Fruit fly (Drosophila melanogaster): Measurements from ENCODE around the gene CG10098.

The CG10098 gene

dm6 chr3R:7105503-7106164, 18.7 kb upstream of the CG10098 start (continued):
- TF ChIP-seq Ssrp (tag; optimal IDR thresholded peaks at IDR 0.05) (no peak), jing (GFP tag; optimal IDR thresholded peaks at IDR 0.05) (no peak), Drgx (GFP tag; IDR thresholded peaks at IDR 0.05) (no peak), hth (optimal IDR thresholded peaks at IDR 0.05) (peak; percentile 62), gt (GFP tag; IDR thresholded peaks at IDR 0.05) (no peak), CG2199 (GFP tag; IDR thresholded peaks at IDR 0.05) (peak; percentile 85), CG10209 (GFP tag; optimal IDR thresholded peaks at IDR 0.05) (no peak), CG33557 (GFP tag; optimal IDR thresholded peaks at IDR 0.05) (no peak), CG9437 (GFP tag; optimal IDR thresholded peaks at IDR 0.05) (no peak), sob (GFP tag; IDR thresholded peaks at IDR 0.05) (no peak), lov (optimal IDR thresholded peaks at IDR 0.05) (no peak), lov (GFP tag; IDR thresholded peaks at IDR 0.05) (no peak), CG15479 (GFP tag; optimal IDR thresholded peaks at IDR 0.05) (no peak), esg (GFP tag; conservative IDR thresholded peaks at IDR 0.05) (no peak), Hr78 (GFP tag; optimal IDR thresholded peaks at IDR 0.05) (no peak), Med (GFP tag) (peak; percentile 9), HLHmδ (GFP tag; optimal IDR thresholded peaks at IDR 0.05) (no peak), caup (GFP tag; optimal IDR thresholded peaks at IDR 0.05; ENCODE audit: severe bottlenecking) (no peak), slp2 (GFP tag; optimal IDR thresholded peaks at IDR 0.05) (no peak), gcm (GFP tag; optimal IDR thresholded peaks at IDR 0.05) (no peak), CG13123 (GFP tag; optimal IDR thresholded peaks at IDR 0.05) (no peak), inv (GFP tag; IDR thresholded peaks at IDR 0.05; ENCODE audit: partially characterized antibody) (no peak), CG12942 (GFP tag; optimal IDR thresholded peaks at IDR 0.05) (no peak), eyg (GFP tag; optimal IDR thresholded peaks at IDR 0.05) (no peak), fd96Cb (tag; optimal IDR thresholded peaks at IDR 0.05) (no peak), CG17802 (tag; optimal IDR thresholded peaks at IDR 0.05) (no peak), salm (tag; optimal IDR thresholded peaks at IDR 0.05) (no peak), cad (GFP tag; optimal IDR thresholded peaks at IDR 0.05) (peak; percentile 49), CG10267 (tag; optimal IDR thresholded peaks at IDR 0.05) (no peak), kni (GFP tag; optimal IDR thresholded peaks at IDR 0.05) (peak; percentile 50), nmo (GFP tag; optimal IDR thresholded peaks at IDR 0.05) (no peak), CG18476 (GFP tag; optimal IDR thresholded peaks at IDR 0.05) (no peak), Atf-2 (GFP tag; optimal IDR thresholded peaks at IDR 0.05) (no peak), crol (GFP tag; IDR thresholded peaks at IDR 0.05) (peak; percentile 62; the same call in 1 of the 2 replicates), insv (GFP tag; optimal IDR thresholded peaks at IDR 0.05) (peak in 1 of 2 experiments; percentile 76), CG10565 (GFP tag; optimal IDR thresholded peaks at IDR 0.05) (no peak), Sox100B (GFP tag; optimal IDR thresholded peaks at IDR 0.05) (no peak), Chrac-16 (GFP tag; optimal IDR thresholded peaks at IDR 0.05) (no peak), disco-r (GFP tag; optimal IDR thresholded peaks at IDR 0.05) (no peak), zfh1 (GFP tag; IDR thresholded peaks at IDR 0.05) (no peak), Bdp1 (GFP tag; optimal IDR thresholded peaks at IDR 0.05) (no peak), HHEX (GFP tag; optimal IDR thresholded peaks at IDR 0.05) (no peak), CG17359 (tag; optimal IDR thresholded peaks at IDR 0.05) (no peak), tap (tag; optimal IDR thresholded peaks at IDR 0.05) (no peak), aop (GFP tag; IDR thresholded peaks at IDR 0.05) (no peak), MTF-1 (GFP tag; optimal IDR thresholded peaks at IDR 0.05; ENCODE audit: borderline replicate concordance) (no peak), oc (tag; optimal IDR thresholded peaks at IDR 0.05) (no peak), Oaz (GFP tag; IDR thresholded peaks at IDR 0.05) (no peak), Ets97D (GFP tag; optimal IDR thresholded peaks at IDR 0.05) (no peak), CG10543 (GFP tag; optimal IDR thresholded peaks at IDR 0.05) (no peak)
